Worm (Caenorhabditis elegans): ENCODE measurements around the gene F29G9.1.

F29G9.1 gene

ce11 chrV:6017630-6018029 is 21.3 kb upstream of the F29G9.1 start, which contains the start of the genes rpt-2 and aps-1 (continued):
- TF ChIP-seq daf-16 (GFP tag; optimal IDR thresholded peaks at IDR 0.05): no peak
- TF ChIP-seq daf-16 (tag; optimal IDR thresholded peaks at IDR 0.05): peak; percentile 57
- no peak for TF ChIP-seq arid-1 (GFP tag; conservative IDR thresholded peaks at IDR 0.05)
- TF ChIP-seq ama-1 (optimal IDR thresholded peaks at IDR 0.05): no peak
- no peak for TF ChIP-seq tra-1 (GFP tag; IDR thresholded peaks at IDR 0.05)
- no peak for TF ChIP-seq F10B5.3 (tag; optimal IDR thresholded peaks at IDR 0.05)
- no peak for TF ChIP-seq lin-39 (tag; optimal IDR thresholded peaks at IDR 0.05)
- no peak for TF ChIP-seq daf-12 (tag; optimal IDR thresholded peaks at IDR 0.05)
- peak; percentile 1 for TF ChIP-seq F37D6.2 (tag; optimal IDR thresholded peaks at IDR 0.05)
- no peak for TF ChIP-seq snpc-4 (tag; optimal IDR thresholded peaks at IDR 0.05)
- no peak for TF ChIP-seq Y105C5A.15 (GFP tag; IDR thresholded peaks at IDR 0.05)
- TF ChIP-seq ctbp-1 (GFP tag; IDR thresholded peaks at IDR 0.05): no peak
- TF ChIP-seq F26F4.8 (GFP tag; conservative IDR thresholded peaks at IDR 0.05): no peak
- no peak for TF ChIP-seq tag-97 (GFP tag; IDR thresholded peaks at IDR 0.05)
- no peak for TF ChIP-seq ZK546.5 (tag; optimal IDR thresholded peaks at IDR 0.05)
- no peak for TF ChIP-seq fos-1 (tag; optimal IDR thresholded peaks at IDR 0.05)
- TF ChIP-seq skn-1 (tag; optimal IDR thresholded peaks at IDR 0.05): no peak
- no peak for TF ChIP-seq ceh-44 (GFP tag; IDR thresholded peaks at IDR 0.05)
- peak; percentile 65 for TF ChIP-seq lin-13 (GFP tag; optimal IDR thresholded peaks at IDR 0.05)
- no peak for TF ChIP-seq lir-3 (tag; optimal IDR thresholded peaks at IDR 0.05)
- peak; percentile 79 for TF ChIP-seq dpl-1 (GFP tag; optimal IDR thresholded peaks at IDR 0.05)
- TF ChIP-seq php-3 (GFP tag; IDR thresholded peaks at IDR 0.05): no peak
- TF ChIP-seq Y5F2A.4 (GFP tag; optimal IDR thresholded peaks at IDR 0.05): no peak
- no peak for TF ChIP-seq spr-3 (GFP tag; optimal IDR thresholded peaks at IDR 0.05)
- TF ChIP-seq zfp-3 (GFP tag; conservative IDR thresholded peaks at IDR 0.05): no peak
- TF ChIP-seq nhr-10 (tag; optimal IDR thresholded peaks at IDR 0.05): no peak
- TF ChIP-seq rbr-2 (tag; optimal IDR thresholded peaks at IDR 0.05): peak; percentile 68
- no peak for TF ChIP-seq mxl-2 (GFP tag; conservative IDR thresholded peaks at IDR 0.05)
- TF ChIP-seq saeg-2 (GFP tag; IDR thresholded peaks at IDR 0.05): no peak
- no peak for TF ChIP-seq zag-1 (tag; optimal IDR thresholded peaks at IDR 0.05)
- TF ChIP-seq R02D3.7 (tag; optimal IDR thresholded peaks at IDR 0.05): no peak
- peak; percentile 61 for TF ChIP-seq nhr-11 (tag; optimal IDR thresholded peaks at IDR 0.05)
- no peak for TF ChIP-seq nhr-42 (GFP tag; IDR thresholded peaks at IDR 0.05)
- peak; percentile 68 for TF ChIP-seq lin-15B (tag; optimal IDR thresholded peaks at IDR 0.05)
- TF ChIP-seq madf-5 (GFP tag; IDR thresholded peaks at IDR 0.05): no peak
- no peak for TF ChIP-seq ztf-11 (tag; optimal IDR thresholded peaks at IDR 0.05)
- TF ChIP-seq hmg-1.1 (GFP tag; IDR thresholded peaks at IDR 0.05): peak; percentile 56
- TF ChIP-seq Y75B8A.6 (GFP tag; IDR thresholded peaks at IDR 0.05): no peak
- no peak for TF ChIP-seq aly-2 (tag; optimal IDR thresholded peaks at IDR 0.05)
- TF ChIP-seq zfp-2 (tag; optimal IDR thresholded peaks at IDR 0.05): no peak
- TF ChIP-seq dmd-6 (GFP tag; IDR thresholded peaks at IDR 0.05): peak; percentile 34
- no peak; the same call in 1 of the 2 replicates for TF ChIP-seq pha-4 (GFP tag; IDR thresholded peaks at IDR 0.05)
- TF ChIP-seq pha-4 (tag; optimal IDR thresholded peaks at IDR 0.05): peak; percentile 83
- no peak for TF ChIP-seq dmd-9 (GFP tag; IDR thresholded peaks at IDR 0.05)
- TF ChIP-seq lsy-2 (tag; optimal IDR thresholded peaks at IDR 0.05): peak in 1 of 2 experiments; percentile 91
- TF ChIP-seq lin-29 (GFP tag; IDR thresholded peaks at IDR 0.05): no peak
- peak; percentile 26 for TF ChIP-seq unc-130 (GFP tag; optimal IDR thresholded peaks at IDR 0.05)
- TF ChIP-seq duxl-1 (tag; optimal IDR thresholded peaks at IDR 0.05; ENCODE audit: poor library complexity): peak; percentile 46
- no peak for TF ChIP-seq gei-8 (GFP tag; optimal IDR thresholded peaks at IDR 0.05)
- TF ChIP-seq aha-1 (tag): no peak
- peak; percentile 89 for TF ChIP-seq hlh-30 (tag; optimal IDR thresholded peaks at IDR 0.05; ENCODE audit: insufficient read depth)
- peak; percentile 76 for TF ChIP-seq dve-1 (tag; optimal IDR thresholded peaks at IDR 0.05; ENCODE audit: insufficient read depth)
- TF ChIP-seq ceh-32 (tag; optimal IDR thresholded peaks at IDR 0.05; ENCODE audit: poor library complexity): no peak
